Fruit fly (Drosophila melanogaster) whole organism, embryonic: ENCODE results near the gene her.

ENCODE experiments used
- CG1832 ChIP-seq: fragments of 200-800 bp; sonication (Bioruptor generic); optimal IDR thresholded peaks from 2 replicates; lab custom pipeline; 2017; ENCODE audit warnings: missing biosample characterization, mild to moderate bottlenecking, missing genetic modification characterization, inconsistent platforms
- Camta ChIP-seq: fragments of 200-800 bp; sonication (Bioruptor generic); optimal IDR thresholded peaks from 2 replicates; lab custom pipeline; 2016; ENCODE audit warnings: missing biosample characterization, missing genetic modification characterization

- no peak for TF ChIP-seq Camta (GFP tag; lab: Kevin White, UChicago)
- no peak for TF ChIP-seq CG1832 (GFP tag; lab: Kevin White, UChicago)
Observed at dm6 chr2L:16679073-16679472, 2.1 kb downstream of the her start.
